Worm (Caenorhabditis elegans) whole organism, mixed stage, embryonic: ENCODE results near the gene T01B11.1.

Experiments
- M03D4.4 ChIP-seq: sonication (generic microtip); optimal IDR thresholded peaks from 2 replicates; lab custom pipeline; 2017; ENCODE audit warnings: mild to moderate bottlenecking, missing genetic modification characterization, missing compliant biosample characterization
- blmp-1 ChIP-seq: fragments of 150-350 bp; optimal IDR thresholded peaks from 2 replicates; lab custom pipeline; 2014; ENCODE audit warnings: missing biosample characterization, missing genetic modification characterization
- cnd-1 ChIP-seq: fragments of 200-800 bp; sonication (Bioruptor generic); optimal IDR thresholded peaks from 2 replicates; lab custom pipeline; 2018; ENCODE audit warnings: mild to moderate bottlenecking, missing genetic modification characterization, missing compliant biosample characterization
- drap-1 ChIP-seq: fragments of 200-800 bp; sonication (Bioruptor generic); optimal IDR thresholded peaks from 3 replicates; lab custom pipeline; 2018; ENCODE audit warnings: mild to moderate bottlenecking, missing genetic modification characterization, missing compliant biosample characterization
- elt-1 ChIP-seq: sonication (generic microtip); optimal IDR thresholded peaks from 2 replicates; lab custom pipeline; 2017; ENCODE audit warnings: missing genetic modification characterization, mild to moderate bottlenecking, missing compliant biosample characterization, antibody characterized with exemption, moderate library complexity, borderline replicate concordance; ENCODE audit not compliant: insufficient read depth
- flh-1 ChIP-seq: fragments of 200-800 bp; sonication (Bioruptor generic); optimal IDR thresholded peaks from 2 replicates; lab custom pipeline; 2018; ENCODE audit warnings: mild to moderate bottlenecking, missing genetic modification characterization, moderate library complexity, missing compliant biosample characterization
- hlh-1 ChIP-seq: fragments of 150-350 bp; optimal IDR thresholded peaks from 2 replicates; lab custom pipeline; 2014; ENCODE audit warnings: missing biosample characterization, missing genetic modification reagents, missing genetic modification characterization
- lin-13 ChIP-seq: fragments of 150-350 bp; optimal IDR thresholded peaks from 2 replicates; lab custom pipeline; 2014; ENCODE audit warnings: missing biosample characterization, missing genetic modification characterization
- lin-32 ChIP-seq: fragments of 200-800 bp; sonication (Bioruptor generic); optimal IDR thresholded peaks from 2 replicates; lab custom pipeline; 2018; ENCODE audit warnings: mild to moderate bottlenecking, missing genetic modification characterization, missing compliant biosample characterization
- mab-5 ChIP-seq: fragments of 150-350 bp; optimal IDR thresholded peaks from 2 replicates; lab custom pipeline; 2014; ENCODE audit warnings: missing biosample characterization, missing genetic modification characterization
- nhr-2 ChIP-seq: fragments of 150-350 bp; optimal IDR thresholded peaks from 2 replicates; lab custom pipeline; 2014; ENCODE audit warnings: missing biosample characterization, missing genetic modification characterization
- nhr-237 ChIP-seq: fragments of 150-350 bp; optimal IDR thresholded peaks from 2 replicates; lab custom pipeline; 2014; ENCODE audit warnings: missing biosample characterization, missing genetic modification characterization
- nhr-28 ChIP-seq: fragments of 150-350 bp; optimal IDR thresholded peaks from 2 replicates; lab custom pipeline; 2014; ENCODE audit warnings: missing biosample characterization, missing genetic modification characterization
- nhr-76 ChIP-seq: sonication (generic microtip); optimal IDR thresholded peaks from 2 replicates; lab custom pipeline; 2017; ENCODE audit warnings: missing biosample characterization, missing genetic modification characterization
- pha-4 ChIP-seq: fragments of 150-350 bp; optimal IDR thresholded peaks from 2 replicates; lab custom pipeline; 2018; ENCODE audit warnings: missing biosample characterization, missing genetic modification reagents, missing genetic modification characterization
- sptf-1 ChIP-seq: sonication (generic microtip); optimal IDR thresholded peaks from 2 replicates; lab custom pipeline; 2017; ENCODE audit warnings: mild to moderate bottlenecking, missing genetic modification characterization, moderate library complexity, missing compliant biosample characterization
- unc-120 ChIP-seq: sonication (generic microtip); optimal IDR thresholded peaks from 2 replicates; lab custom pipeline; 2017; ENCODE audit warnings: missing genetic modification characterization, missing compliant biosample characterization; ENCODE audit not compliant: poor library complexity, severe bottlenecking
- unc-62 ChIP-seq: fragments of 150-350 bp; optimal IDR thresholded peaks from 2 replicates; lab custom pipeline; 2014; ENCODE audit warnings: missing biosample characterization, missing genetic modification reagents, missing genetic modification characterization
- zip-8 ChIP-seq: fragments of 150-350 bp; optimal IDR thresholded peaks from 2 replicates; lab custom pipeline; 2014; ENCODE audit warnings: missing biosample characterization, missing genetic modification characterization
- ztf-11 ChIP-seq: fragments of 150-350 bp; optimal IDR thresholded peaks from 2 replicates; lab custom pipeline; 2014; ENCODE audit warnings: missing biosample characterization, missing genetic modification characterization

The T01B11.1 gene

ce11 chrIV:8492242-8492641 lies 45.2 kb downstream of the T01B11.1 start, which contains the start of gene sru-7:
Gene sru-7 (plus strand): TSS chrIV:8492542.
- TF ChIP-seq nhr-2 (tag; lab: Kevin White, UChicago) (no peak), lin-32 (GFP tag; lab: Kevin White, UChicago) (no peak)

ce11 chrIV:8496263-8496662 lies 49.3 kb downstream of the T01B11.1 start, which contains the start of gene C28C12.12:
Gene C28C12.12 (minus strand): TSS chrIV:8496363.
- TF ChIP-seq flh-1 (no peak), elt-1 (no peak), mab-5 (no peak), nhr-76 (tag; lab: Kevin White, UChicago) (no peak), nhr-237 (no peak), cnd-1 (tag; lab: Kevin White, UChicago) (no peak), blmp-1 (no peak), nhr-28 (tag; lab: Kevin White, UChicago) (no peak), ztf-11 (no peak), unc-62 (GFP tag; lab: Kevin White, UChicago) (no peak), hlh-1 (no peak), pha-4 (tag; lab: Kevin White, UChicago) (no peak), lin-13 (tag; lab: Kevin White, UChicago) (no peak), M03D4.4 (tag; lab: Kevin White, UChicago) (no peak), zip-8 (tag; lab: Kevin White, UChicago) (no peak), sptf-1 (no peak), drap-1 (GFP tag; lab: Kevin White, UChicago) (no peak), unc-120 (tag; lab: Kevin White, UChicago) (no peak)
